Fruit fly (Drosophila melanogaster): Measurements from ENCODE around the gene CG7168.

CG7168 gene

DNA sequence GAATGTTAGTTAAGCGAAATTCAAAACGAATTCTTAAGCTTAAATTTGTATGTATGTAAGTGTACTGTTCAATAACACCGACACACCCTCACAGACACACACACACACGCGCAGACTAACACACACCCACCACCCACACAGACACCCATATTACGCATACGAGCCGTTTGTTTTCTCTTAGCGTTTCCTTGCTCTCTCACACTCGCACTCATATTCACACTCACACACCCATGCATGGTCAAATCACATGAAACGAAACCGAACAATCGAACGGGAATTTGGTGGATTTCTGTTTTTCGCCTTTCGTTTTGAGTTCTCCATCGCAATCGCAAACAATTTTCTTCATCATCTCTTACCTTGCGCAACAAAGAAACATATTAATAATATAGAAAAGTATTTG, 23.4 kb upstream of the CG7168 start:
- TF ChIP-seq Ets98B (GFP tag; IDR thresholded peaks at IDR 0.05) (peak; percentile 4; the same call in 1 of the 2 replicates), CG12605 (GFP tag; IDR thresholded peaks at IDR 0.05) (no peak)

DNA sequence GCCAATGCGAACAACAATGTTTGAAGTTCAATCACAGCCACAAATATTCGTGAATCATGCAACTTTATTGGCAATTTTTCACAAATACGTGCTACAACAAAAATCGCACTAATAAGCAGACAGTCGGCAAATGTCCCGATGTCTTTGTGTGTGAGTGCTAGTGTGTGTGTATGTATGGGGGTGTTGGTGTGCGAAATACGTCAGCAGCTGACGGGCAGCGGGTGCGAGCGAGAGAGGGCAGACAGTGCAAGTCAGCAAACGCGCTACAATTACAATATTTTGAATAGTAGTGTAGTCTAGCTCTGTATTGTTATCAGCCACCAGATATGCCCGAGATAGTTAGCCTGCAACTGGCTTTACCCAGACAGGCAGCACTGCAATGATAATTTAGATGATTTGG, 20.2 kb upstream of the CG7168 start:
- TF ChIP-seq CG34367 (tag; optimal IDR thresholded peaks at IDR 0.05) (no peak), CG10348 (GFP tag; IDR thresholded peaks at IDR 0.05) (no peak), CG9948 (tag; optimal IDR thresholded peaks at IDR 0.05) (no peak), Snoo (tag; optimal IDR thresholded peaks at IDR 0.05) (no peak), CG13204 (GFP tag; optimal IDR thresholded peaks at IDR 0.05) (no peak), rn (GFP tag; IDR thresholded peaks at IDR 0.05) (no peak)

DNA sequence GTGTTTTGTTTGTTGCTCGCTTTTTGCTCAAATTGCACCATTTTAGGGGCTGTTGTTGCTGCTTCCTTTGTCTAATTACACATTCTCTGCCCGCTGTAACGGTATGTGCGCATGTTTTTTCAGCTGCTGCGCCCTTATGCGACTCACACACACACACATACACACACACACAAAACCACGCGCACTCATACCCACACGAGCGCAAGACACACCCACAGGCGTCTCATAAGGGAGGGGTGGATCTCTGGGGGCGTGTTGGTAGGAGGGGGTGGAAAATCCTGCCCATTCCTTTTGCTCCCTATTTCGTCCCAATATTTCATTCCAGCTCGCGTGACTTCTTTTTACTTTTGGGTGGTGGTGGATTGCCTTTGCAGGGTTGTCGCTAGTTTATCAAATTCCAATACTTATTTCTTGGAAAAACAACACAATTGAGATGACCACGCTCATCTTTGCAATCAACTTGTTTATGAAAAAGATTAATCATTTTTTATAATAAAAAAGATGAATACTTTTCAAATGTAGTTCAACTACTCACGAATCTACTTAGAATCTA, 19.2 kb upstream of the CG7168 start:
- TF ChIP-seq CG4496 (GFP tag; IDR thresholded peaks at IDR 0.05) (0 out of 3 replicates have a peak, but pooled peaks have one; percentile 9), D1 (tag; optimal IDR thresholded peaks at IDR 0.05) (no peak)

DNA sequence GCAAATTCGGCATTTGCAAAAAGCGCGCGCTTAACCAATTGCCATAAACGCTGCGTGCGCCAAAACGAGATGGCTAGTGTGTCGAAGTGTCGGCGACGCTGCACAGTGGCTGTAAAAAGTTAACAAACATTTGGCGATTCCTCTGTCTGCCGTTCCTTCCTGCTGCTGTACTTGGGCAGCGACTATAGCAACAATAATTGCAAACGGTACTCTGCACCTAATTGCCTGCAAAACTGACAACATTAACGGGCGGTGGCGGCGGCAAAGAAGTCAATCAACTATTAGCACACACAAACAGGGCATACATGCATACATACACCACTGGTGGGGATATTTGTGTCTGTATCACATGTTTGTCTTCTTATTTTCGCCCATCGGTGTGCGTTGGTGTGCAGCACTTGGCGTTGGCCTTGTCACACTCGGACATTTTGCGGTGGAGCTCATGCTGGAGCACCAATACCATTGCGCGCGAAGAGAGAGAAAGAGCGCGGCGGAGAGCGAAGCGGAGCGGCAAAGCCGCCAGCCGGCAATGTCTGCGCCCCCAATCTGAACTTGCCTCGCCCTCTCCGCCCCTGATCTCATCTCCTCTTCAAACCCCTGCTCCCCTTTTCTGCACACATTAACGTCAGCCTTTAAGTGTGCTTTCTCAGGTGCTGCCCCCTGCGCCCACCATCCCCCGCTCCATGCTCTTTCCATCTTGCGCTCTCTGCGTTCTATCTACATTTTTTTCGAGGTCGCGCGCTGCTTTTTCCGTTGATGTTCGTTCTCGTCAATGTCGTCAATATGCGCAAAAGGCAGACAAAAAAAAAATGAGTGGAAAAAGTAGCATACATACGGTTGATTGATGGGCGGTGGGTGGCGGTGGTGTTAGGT, 18.5 kb upstream of the CG7168 start:
- TF ChIP-seq CG9948 (tag; optimal IDR thresholded peaks at IDR 0.05): no peak
- peak; percentile 19 for TF ChIP-seq Pif1A (GFP tag; optimal IDR thresholded peaks at IDR 0.05)
- TF ChIP-seq CG8301 (tag; optimal IDR thresholded peaks at IDR 0.05): peak; percentile 4
- TF ChIP-seq EcR (GFP tag; optimal IDR thresholded peaks at IDR 0.05): peak; percentile 93
- peak; percentile 36; the same call in 1 of the 2 replicates for TF ChIP-seq CG32121 (GFP tag; IDR thresholded peaks at IDR 0.05)
- TF ChIP-seq D1 (tag; optimal IDR thresholded peaks at IDR 0.05): no peak
- peak; percentile 39; the same call in 1 of the 3 replicates for TF ChIP-seq fd96Ca (GFP tag; IDR thresholded peaks at IDR 0.05)
- TF ChIP-seq CG13204 (GFP tag; optimal IDR thresholded peaks at IDR 0.05): peak; percentile 87
- TF ChIP-seq CG15710 (tag; optimal IDR thresholded peaks at IDR 0.05): no peak
- TF ChIP-seq Ets98B (GFP tag; IDR thresholded peaks at IDR 0.05): peak; percentile 61
- peak; percentile 2 for TF ChIP-seq Pif1B (GFP tag; optimal IDR thresholded peaks at IDR 0.05)
- no peak for TF ChIP-seq CG10348 (GFP tag; IDR thresholded peaks at IDR 0.05)
- no peak for TF ChIP-seq CG34367 (tag; optimal IDR thresholded peaks at IDR 0.05)
- no peak for TF ChIP-seq CG4496 (GFP tag; IDR thresholded peaks at IDR 0.05)
- no peak for TF ChIP-seq CG8159 (tag; optimal IDR thresholded peaks at IDR 0.05)
- TF ChIP-seq rn (GFP tag; IDR thresholded peaks at IDR 0.05): no peak
- TF ChIP-seq CG17806 (tag; optimal IDR thresholded peaks at IDR 0.05): no peak
- peak; percentile 13; the same call in 1 of the 2 replicates for TF ChIP-seq CG12605 (GFP tag; IDR thresholded peaks at IDR 0.05)
- no peak for TF ChIP-seq gl (tag; optimal IDR thresholded peaks at IDR 0.05)
- no peak for TF ChIP-seq CG14655 (GFP tag; optimal IDR thresholded peaks at IDR 0.05)
- peak; percentile 31 for TF ChIP-seq Snoo (tag; optimal IDR thresholded peaks at IDR 0.05)

DNA sequence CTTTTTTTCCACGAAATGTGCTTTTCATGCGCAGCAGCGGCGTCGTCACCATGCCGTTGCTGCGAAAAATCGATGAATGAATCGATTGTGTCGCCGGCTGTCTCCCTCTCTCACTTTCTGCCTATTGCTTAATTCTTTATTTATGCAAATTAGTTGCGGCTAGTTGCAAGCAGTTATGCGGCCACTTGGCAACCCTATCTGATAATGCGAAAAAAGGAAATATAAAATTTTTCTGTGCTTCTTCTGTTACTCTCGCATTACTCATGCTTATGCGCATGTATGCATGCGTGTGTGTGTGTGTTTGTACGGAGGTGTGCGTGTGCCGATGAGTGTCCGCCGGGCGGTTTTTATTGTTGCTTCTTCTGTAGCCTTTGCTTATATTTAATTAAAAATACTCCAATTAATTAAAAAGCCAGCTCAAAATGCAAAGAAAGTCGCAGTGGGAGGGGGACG, 17.9 kb upstream of the CG7168 start:
- no peak for TF ChIP-seq CG17806 (tag; optimal IDR thresholded peaks at IDR 0.05)
- no peak for TF ChIP-seq CG13204 (GFP tag; optimal IDR thresholded peaks at IDR 0.05)
- TF ChIP-seq Ets98B (GFP tag; IDR thresholded peaks at IDR 0.05): peak; percentile 71
- TF ChIP-seq CG4496 (GFP tag; IDR thresholded peaks at IDR 0.05): peak; percentile 67
- TF ChIP-seq Pif1B (GFP tag; optimal IDR thresholded peaks at IDR 0.05): peak; percentile 39
- TF ChIP-seq D1 (tag; optimal IDR thresholded peaks at IDR 0.05): no peak
- peak; percentile 9 for TF ChIP-seq CG8301 (tag; optimal IDR thresholded peaks at IDR 0.05)
- peak; percentile 37 for TF ChIP-seq Snoo (tag; optimal IDR thresholded peaks at IDR 0.05)
- peak; percentile 41 for TF ChIP-seq Pif1A (GFP tag; optimal IDR thresholded peaks at IDR 0.05)
- TF ChIP-seq CG10348 (GFP tag; IDR thresholded peaks at IDR 0.05): no peak
- TF ChIP-seq rn (GFP tag; IDR thresholded peaks at IDR 0.05): no peak
- TF ChIP-seq CG15710 (tag; optimal IDR thresholded peaks at IDR 0.05): peak; percentile 11
- TF ChIP-seq CG14655 (GFP tag; optimal IDR thresholded peaks at IDR 0.05): peak; percentile 39
- peak; percentile 71 for TF ChIP-seq fd96Ca (GFP tag; IDR thresholded peaks at IDR 0.05)
- TF ChIP-seq EcR (GFP tag; optimal IDR thresholded peaks at IDR 0.05): no peak
- TF ChIP-seq CG8159 (tag; optimal IDR thresholded peaks at IDR 0.05): peak; percentile 16
- peak; percentile 55; the same call in 1 of the 2 replicates for TF ChIP-seq CG32121 (GFP tag; IDR thresholded peaks at IDR 0.05)
- no peak for TF ChIP-seq CG34367 (tag; optimal IDR thresholded peaks at IDR 0.05)
- TF ChIP-seq gl (tag; optimal IDR thresholded peaks at IDR 0.05): no peak

DNA sequence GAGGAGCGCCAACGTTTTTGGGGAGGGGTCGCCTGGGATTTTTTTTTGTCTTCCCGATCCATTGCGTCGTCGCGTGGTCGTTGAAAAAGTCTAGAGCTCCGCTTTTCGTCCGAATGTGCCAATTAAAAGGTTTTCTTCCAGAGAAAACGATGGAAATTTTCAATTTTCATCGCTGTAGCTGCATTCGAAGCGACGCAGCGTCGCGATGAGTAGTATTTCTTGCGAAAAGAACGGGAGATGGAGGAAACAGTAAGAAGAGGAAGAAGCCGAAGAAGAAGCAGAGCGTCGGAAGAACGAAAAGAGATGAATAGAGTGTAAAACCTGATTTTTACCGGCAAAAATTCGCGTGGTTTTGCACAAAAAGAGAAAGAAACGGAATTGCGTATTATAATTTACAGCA, 17.1 kb upstream of the CG7168 start:
- TF ChIP-seq CG15710 (tag; optimal IDR thresholded peaks at IDR 0.05): no peak
- TF ChIP-seq EcR (GFP tag; optimal IDR thresholded peaks at IDR 0.05): no peak
- no peak for TF ChIP-seq rn (GFP tag; IDR thresholded peaks at IDR 0.05)
- TF ChIP-seq Pif1B (GFP tag; optimal IDR thresholded peaks at IDR 0.05): no peak
- no peak for TF ChIP-seq CG4496 (GFP tag; IDR thresholded peaks at IDR 0.05)
- TF ChIP-seq fd96Ca (GFP tag; IDR thresholded peaks at IDR 0.05): no peak
- no peak for TF ChIP-seq CG8301 (tag; optimal IDR thresholded peaks at IDR 0.05)
- no peak for TF ChIP-seq CG17806 (tag; optimal IDR thresholded peaks at IDR 0.05)
